Worm (Caenorhabditis elegans) whole organism, L3 larva: Measurements from ENCODE around the gene T25B9.6.

Experiments
- ama-1 ChIP-seq: fragments of 150-350 bp; optimal IDR thresholded peaks from 2 replicates; lab custom pipeline; 2018
- ceh-82 ChIP-seq: fragments of 150-350 bp; optimal IDR thresholded peaks from 2 replicates; lab custom pipeline; 2014; ENCODE audit warnings: missing biosample characterization, missing genetic modification characterization
- egl-27 ChIP-seq: sonication (generic microtip); optimal IDR thresholded peaks from 4 replicates; lab custom pipeline; 2017; ENCODE audit warnings: missing biosample characterization, missing genetic modification reagents, missing genetic modification characterization
- lin-15B ChIP-seq: fragments of 150-350 bp; optimal IDR thresholded peaks from 2 replicates; lab custom pipeline; 2014; ENCODE audit warnings: missing biosample characterization, missing genetic modification characterization
- lin-39 ChIP-seq: fragments of 150-350 bp; optimal IDR thresholded peaks from 2 replicates; lab custom pipeline; 2018; ENCODE audit warnings: missing biosample characterization, missing genetic modification reagents, missing genetic modification characterization
- nhr-11 ChIP-seq: fragments of 150-350 bp; optimal IDR thresholded peaks from 2 replicates; lab custom pipeline; 2014; ENCODE audit warnings: missing biosample characterization, missing genetic modification characterization
- nhr-237 ChIP-seq: fragments of 150-350 bp; optimal IDR thresholded peaks from 2 replicates; lab custom pipeline; 2014; ENCODE audit warnings: missing biosample characterization, missing genetic modification characterization
- nhr-28 ChIP-seq: fragments of 150-350 bp; optimal IDR thresholded peaks from 2 replicates; lab custom pipeline; 2014; ENCODE audit warnings: missing biosample characterization, missing genetic modification characterization
- sea-2 ChIP-seq: fragments of 150-350 bp; sonication (generic microtip); optimal IDR thresholded peaks from 4 replicates; lab custom pipeline; 2014; ENCODE audit warnings: missing biosample characterization, missing genetic modification reagents, missing genetic modification characterization
- skn-1 ChIP-seq: fragments of 150-350 bp; optimal IDR thresholded peaks from 2 replicates; lab custom pipeline; 2014; ENCODE audit warnings: missing biosample characterization, missing genetic modification characterization
- unc-39 ChIP-seq: sonication (generic microtip); optimal IDR thresholded peaks from 4 replicates; lab custom pipeline; 2017; ENCODE audit warnings: missing biosample characterization, missing genetic modification characterization

- TF ChIP-seq ceh-82 (tag; lab: Kevin White, UChicago) (no peak), lin-15B (tag; lab: Kevin White, UChicago) (no peak), lin-39 (tag; lab: Kevin White, UChicago) (no peak), skn-1 (tag; lab: Kevin White, UChicago) (no peak), nhr-28 (tag; lab: Kevin White, UChicago) (no peak), nhr-11 (tag; lab: Kevin White, UChicago) (no peak), unc-39 (no peak), sea-2 (no peak), ama-1 (lab: Kevin White, UChicago) (no peak), egl-27 (tag; lab: Kevin White, UChicago) (peak; percentile 26), nhr-237 (no peak)
Observed at ce11 chrIV:10782014-10782413, 24.1 kb downstream of the T25B9.6 start.
